Fruit fly (Drosophila melanogaster) whole organism, embryonic: ENCODE measurements around the gene nesd.
A peak's percentile ranks its signal among the peaks of the same experiment; 100 is the strongest.

Source experiments
- Atf-2 ChIP-seq: fragments of 200-800 bp; sonication (Bioruptor generic); optimal IDR thresholded peaks from 2 replicates; lab custom pipeline; 2016; ENCODE audit warnings: missing biosample characterization, missing genetic modification characterization
- BEAF-32 ChIP-seq: fragments of 200-800 bp; sonication (Bioruptor generic); optimal IDR thresholded peaks from 3 replicates; lab custom pipeline; 2017; ENCODE audit warnings: missing biosample characterization, missing genetic modification characterization, mild to moderate bottlenecking, moderate library complexity, missing genetic modification reagents
- C15 ChIP-seq: fragments of 200-800 bp; sonication (Bioruptor generic); IDR thresholded peaks from 3 replicates; pipeline ENCODE4 v1.3.6; 2022; ENCODE audit warnings: missing biosample characterization, missing genetic modification characterization
- CG10321 ChIP-seq: fragments of 200-800 bp; sonication (Bioruptor generic); IDR thresholded peaks from 2 replicates; pipeline ENCODE4 v1.3.6; 2022; ENCODE audit warnings: missing biosample characterization, missing genetic modification characterization
- CG10431 ChIP-seq: fragments of 200-800 bp; sonication (Bioruptor generic); optimal IDR thresholded peaks from 3 replicates; lab custom pipeline; 2018; ENCODE audit warnings: missing biosample characterization, mild to moderate bottlenecking, missing genetic modification characterization
- CG11723 ChIP-seq: fragments of 200-800 bp; sonication (Bioruptor generic); optimal IDR thresholded peaks from 2 replicates; lab custom pipeline; 2017; ENCODE audit warnings: missing biosample characterization, mild to moderate bottlenecking, missing genetic modification characterization
- CG12155 ChIP-seq: fragments of 200-800 bp; sonication (Bioruptor generic); optimal IDR thresholded peaks from 3 replicates; lab custom pipeline; 2016; ENCODE audit warnings: missing biosample characterization, missing genetic modification characterization
- CG12769 ChIP-seq: fragments of 200-800 bp; sonication (Bioruptor generic); optimal IDR thresholded peaks from 2 replicates; lab custom pipeline; 2019; ENCODE audit warnings: missing biosample characterization, mild to moderate bottlenecking, missing genetic modification characterization, moderate library complexity
- CG14441 ChIP-seq: fragments of 200-800 bp; sonication (Bioruptor generic); IDR thresholded peaks from 2 replicates; pipeline ENCODE4 v1.3.6; 2022; ENCODE audit warnings: missing biosample characterization, missing genetic modification characterization
- CG15479 ChIP-seq: fragments of 200-800 bp; sonication (Bioruptor generic); optimal IDR thresholded peaks from 3 replicates; lab custom pipeline; 2019; ENCODE audit warnings: missing biosample characterization, mild to moderate bottlenecking, missing genetic modification characterization, moderate library complexity
- CG1603 ChIP-seq: fragments of 200-800 bp; sonication (Bioruptor generic); optimal IDR thresholded peaks from 2 replicates; lab custom pipeline; 2019; ENCODE audit warnings: missing biosample characterization, mild to moderate bottlenecking, missing genetic modification characterization, moderate library complexity
- CG16815 ChIP-seq: fragments of 200-800 bp; sonication (Bioruptor generic); optimal IDR thresholded peaks from 3 replicates; lab custom pipeline; 2017; ENCODE audit warnings: missing biosample characterization, mild to moderate bottlenecking, missing genetic modification characterization
- CG17568 ChIP-seq: fragments of 200-800 bp; sonication (Bioruptor generic); optimal IDR thresholded peaks from 2 replicates; lab custom pipeline; 2018; ENCODE audit warnings: missing biosample characterization, mild to moderate bottlenecking, missing genetic modification characterization, moderate library complexity
- CG42726 ChIP-seq: fragments of 200-800 bp; sonication (Bioruptor generic); IDR thresholded peaks from 2 replicates; pipeline ENCODE4 v1.3.6; 2022; ENCODE audit warnings: missing biosample characterization, missing genetic modification characterization; ENCODE audit not compliant: partially characterized antibody
- CG5180 ChIP-seq: fragments of 200-800 bp; sonication (Bioruptor generic); optimal IDR thresholded peaks from 3 replicates; lab custom pipeline; 2017; ENCODE audit warnings: missing biosample characterization, missing genetic modification characterization, mild to moderate bottlenecking, moderate library complexity, missing genetic modification reagents
- CG6175 ChIP-seq: fragments of 200-800 bp; sonication (Bioruptor generic); IDR thresholded peaks from 3 replicates; pipeline ENCODE4 v1.3.6; 2022; ENCODE audit warnings: missing biosample characterization, missing genetic modification characterization
- CG6272 ChIP-seq: fragments of 200-800 bp; sonication (Bioruptor generic); IDR thresholded peaks from 2 replicates; pipeline ENCODE4 v1.3.6; 2022; ENCODE audit warnings: missing biosample characterization, missing genetic modification characterization
- Dad ChIP-seq: fragments of 200-800 bp; sonication (Bioruptor generic); optimal IDR thresholded peaks from 3 replicates; lab custom pipeline; 2016; ENCODE audit warnings: missing biosample characterization, missing genetic modification characterization
- Deaf1 ChIP-seq: fragments of 200-800 bp; optimal IDR thresholded peaks from 3 replicates; lab custom pipeline; 2019; ENCODE audit warnings: missing biosample characterization, mild to moderate bottlenecking, missing genetic modification characterization, moderate library complexity
- HLH4C ChIP-seq: fragments of 200-800 bp; sonication (Bioruptor generic); IDR thresholded peaks from 3 replicates; pipeline ENCODE4 v1.3.6; 2022; ENCODE audit warnings: missing biosample characterization, missing genetic modification characterization; ENCODE audit not compliant: partially characterized antibody
- Hand ChIP-seq: fragments of 200-800 bp; sonication (Bioruptor generic); optimal IDR thresholded peaks from 2 replicates; lab custom pipeline; 2017; ENCODE audit warnings: mild to moderate bottlenecking, missing biosample characterization, missing genetic modification reagents, missing genetic modification characterization
- Oaz ChIP-seq: fragments of 200-800 bp; sonication (Bioruptor generic); IDR thresholded peaks from 2 replicates; pipeline ENCODE4 v1.3.6; 2022; ENCODE audit warnings: missing biosample characterization, missing genetic modification characterization
- Optix ChIP-seq: fragments of 200-800 bp; sonication (Bioruptor generic); IDR thresholded peaks from 3 replicates; pipeline ENCODE4 v1.3.6; 2022; ENCODE audit warnings: missing biosample characterization, missing genetic modification characterization
- Six4 ChIP-seq: fragments of 200-800 bp; sonication (Bioruptor generic); optimal IDR thresholded peaks from 2 replicates; lab custom pipeline; 2016; ENCODE audit warnings: missing biosample characterization, missing genetic modification characterization
- Usf ChIP-seq: fragments of 200-800 bp; sonication (Bioruptor generic); optimal IDR thresholded peaks from 2 replicates; lab custom pipeline; 2017; ENCODE audit warnings: missing genotype, missing biosample characterization, missing genetic modification characterization
- az2 ChIP-seq: fragments of 200-800 bp; sonication (Bioruptor generic); optimal IDR thresholded peaks from 3 replicates; lab custom pipeline; 2016; ENCODE audit warnings: missing biosample characterization, missing genetic modification characterization
- bab2 ChIP-seq: fragments of 200-800 bp; sonication (Bioruptor generic); optimal IDR thresholded peaks from 2 replicates; lab custom pipeline; 2016; ENCODE audit warnings: missing biosample characterization, missing genetic modification characterization
- bcd ChIP-seq: fragments of 200-800 bp; sonication (Bioruptor generic); optimal IDR thresholded peaks from 2 replicates; lab custom pipeline; 2017; ENCODE audit warnings: missing biosample characterization, mild to moderate bottlenecking, missing genetic modification characterization
- corto ChIP-seq: fragments of 200-800 bp; sonication (Bioruptor generic); optimal IDR thresholded peaks from 2 replicates; lab custom pipeline; 2016; ENCODE audit warnings: missing biosample characterization, mild to moderate bottlenecking, missing genetic modification characterization, moderate library complexity
- fu2 ChIP-seq: fragments of 200-800 bp; sonication (Bioruptor generic); optimal IDR thresholded peaks from 2 replicates; lab custom pipeline; 2016; ENCODE audit warnings: missing biosample characterization, missing genetic modification characterization
- gcm ChIP-seq: fragments of 200-800 bp; sonication (Bioruptor generic); optimal IDR thresholded peaks from 2 replicates; lab custom pipeline; 2019; ENCODE audit warnings: missing biosample characterization, mild to moderate bottlenecking, missing genetic modification characterization, moderate library complexity
- gem ChIP-seq: fragments of 200-800 bp; sonication (Bioruptor generic); optimal IDR thresholded peaks from 2 replicates; lab custom pipeline; 2019; ENCODE audit warnings: missing biosample characterization, mild to moderate bottlenecking, missing genetic modification characterization, moderate library complexity
- insv ChIP-seq, 2 experiments: fragments of 200-800 bp; sonication (Bioruptor generic); optimal IDR thresholded peaks; 3 replicates each; lab custom pipeline; 2016 to 2018; ENCODE audit warnings: missing biosample characterization in 2 of 2, missing genetic modification characterization in 2 of 2
- jigr1 ChIP-seq: fragments of 200-800 bp; sonication (Bioruptor generic); IDR thresholded peaks from 3 replicates; pipeline ENCODE4 v1.3.6; 2022; ENCODE audit warnings: missing biosample characterization, missing genetic modification characterization
- jing ChIP-seq: fragments of 200-800 bp; sonication (Bioruptor generic); optimal IDR thresholded peaks from 2 replicates; lab custom pipeline; 2018; ENCODE audit warnings: missing biosample characterization, mild to moderate bottlenecking, missing genetic modification characterization
- kni ChIP-seq: fragments of 200-800 bp; sonication (Bioruptor generic); optimal IDR thresholded peaks from 3 replicates; lab custom pipeline; 2017; ENCODE audit warnings: mild to moderate bottlenecking, missing biosample characterization, missing genetic modification reagents, missing genetic modification characterization
- lilli ChIP-seq: fragments of 200-800 bp; sonication (Bioruptor generic); optimal IDR thresholded peaks from 3 replicates; lab custom pipeline; 2016; ENCODE audit warnings: missing biosample characterization, missing genetic modification characterization
- lmd ChIP-seq: fragments of 200-800 bp; sonication (Bioruptor generic); IDR thresholded peaks from 2 replicates; pipeline ENCODE4 v1.3.6; 2022; ENCODE audit warnings: missing biosample characterization, missing genetic modification characterization
- nerfin-1 ChIP-seq: fragments of 200-800 bp; sonication (Bioruptor generic); optimal IDR thresholded peaks from 3 replicates; lab custom pipeline; 2019; ENCODE audit warnings: missing biosample characterization, mild to moderate bottlenecking, missing genetic modification characterization, moderate library complexity
- odd ChIP-seq: fragments of 200-800 bp; sonication (Bioruptor generic); optimal IDR thresholded peaks from 2 replicates; lab custom pipeline; 2017; ENCODE audit warnings: missing biosample characterization, mild to moderate bottlenecking, missing genetic modification characterization
- org-1 ChIP-seq: fragments of 200-800 bp; sonication (Bioruptor generic); optimal IDR thresholded peaks from 2 replicates; lab custom pipeline; 2017; ENCODE audit warnings: missing biosample characterization, missing genetic modification characterization
- otp ChIP-seq: fragments of 200-800 bp; sonication (Bioruptor generic); IDR thresholded peaks from 3 replicates; pipeline ENCODE4, ENCODE4 v1.3.6; 2022; ENCODE audit warnings: missing biosample characterization, missing genetic modification characterization
- phol ChIP-seq: fragments of 200-800 bp; sonication (Bioruptor generic); optimal IDR thresholded peaks from 3 replicates; lab custom pipeline; 2018; ENCODE audit warnings: missing biosample characterization, mild to moderate bottlenecking, missing genetic modification characterization, moderate library complexity
- pros ChIP-seq: fragments of 200-800 bp; sonication (Bioruptor generic); optimal IDR thresholded peaks from 3 replicates; lab custom pipeline; 2019; ENCODE audit warnings: missing biosample characterization, mild to moderate bottlenecking, missing genetic modification characterization, moderate library complexity
- pum ChIP-seq: fragments of 200-800 bp; sonication (Bioruptor generic); optimal IDR thresholded peaks from 2 replicates; lab custom pipeline; 2016; ENCODE audit warnings: missing biosample characterization, missing genetic modification characterization
- sna ChIP-seq: fragments of 200-800 bp; sonication (Bioruptor generic); IDR thresholded peaks from 2 replicates; pipeline ENCODE4 v1.3.6; 2022; ENCODE audit warnings: missing biosample characterization, missing genetic modification characterization; ENCODE audit not compliant: partially characterized antibody
- unc-4 ChIP-seq: fragments of 200-800 bp; sonication (Bioruptor generic); IDR thresholded peaks from 2 replicates; pipeline ENCODE4 v1.3.6; 2022; ENCODE audit warnings: missing biosample characterization, missing genetic modification characterization; ENCODE audit not compliant: partially characterized antibody
- unpg ChIP-seq: fragments of 200-800 bp; sonication (Bioruptor generic); optimal IDR thresholded peaks from 3 replicates; lab custom pipeline; 2018; ENCODE audit warnings: missing biosample characterization, mild to moderate bottlenecking, missing genetic modification characterization, moderate library complexity
- yki ChIP-seq: fragments of >200 bp; optimal IDR thresholded peaks from 3 replicates; lab custom pipeline; 2018
- zfh2 ChIP-seq: fragments of 200-800 bp; sonication (Bioruptor generic); optimal IDR thresholded peaks from 2 replicates; lab custom pipeline; 2016; ENCODE audit warnings: missing biosample characterization, missing genetic modification characterization

The nesd gene

DNA sequence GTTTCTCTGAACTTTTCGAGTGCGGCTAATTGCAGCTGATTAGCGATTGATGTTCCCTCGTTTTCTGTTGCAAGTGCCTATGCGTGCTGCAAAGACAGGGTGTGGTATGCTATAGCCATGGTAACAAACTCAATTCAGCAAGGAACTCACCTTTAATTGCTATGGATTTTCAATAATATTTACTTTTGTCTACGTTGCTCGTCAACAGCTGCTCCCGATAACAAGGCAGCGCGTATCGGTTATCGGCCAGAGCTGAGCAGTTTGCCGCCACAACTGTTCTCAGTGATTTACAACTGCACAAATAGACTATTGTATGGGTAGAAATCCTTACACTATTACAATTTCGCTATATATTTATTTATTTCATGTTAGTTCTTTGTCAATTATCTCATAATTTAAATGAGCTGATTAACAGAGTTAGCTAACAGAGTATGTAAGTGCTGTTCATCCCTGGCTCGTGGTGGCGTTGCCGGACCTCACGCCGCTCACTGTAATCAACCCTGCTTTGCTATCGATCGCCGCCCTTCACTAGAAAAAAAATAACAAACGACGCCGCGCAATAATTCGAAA is 18.5 kb upstream of the nesd start, which contains the start of the genes pr and neb (continued):
- TF ChIP-seq CG11723 (GFP tag; lab: Kevin White, UChicago): no peak
- TF ChIP-seq pros (GFP tag; lab: Kevin White, UChicago): no peak
- TF ChIP-seq gem (tag; lab: Kevin White, UChicago): peak; percentile 79
- TF ChIP-seq CG10431 (GFP tag; lab: Kevin White, UChicago): no peak
- no peak for TF ChIP-seq org-1
- TF ChIP-seq CG10321 (GFP tag; lab: Robert Waterston, UW): peak; percentile 9; the same call in 1 of the 2 replicates
- TF ChIP-seq nerfin-1 (tag; lab: Kevin White, UChicago): no peak
- TF ChIP-seq unc-4 (GFP tag; lab: Robert Waterston, UW): peak; percentile 44; the same call in 1 of the 2 replicates
- TF ChIP-seq CG1603 (tag; lab: Kevin White, UChicago): peak; percentile 76
- no peak for TF ChIP-seq fu2 (GFP tag; lab: Kevin White, UChicago)
- no peak for TF ChIP-seq CG14441 (GFP tag; lab: Robert Waterston, UW)
- no peak for TF ChIP-seq pum (GFP tag; lab: Kevin White, UChicago)
- TF ChIP-seq corto (GFP tag; lab: Kevin White, UChicago): no peak
- no peak for TF ChIP-seq C15 (GFP tag; lab: Robert Waterston, UW)
- TF ChIP-seq CG16815 (GFP tag; lab: Kevin White, UChicago): no peak
- TF ChIP-seq Optix: peak; percentile 6; the same call in 1 of the 3 replicates
- no peak for TF ChIP-seq kni (GFP tag; lab: Kevin White, UChicago)
- no peak for TF ChIP-seq yki
- TF ChIP-seq HLH4C (GFP tag; lab: Robert Waterston, UW): peak; percentile 64
- peak; percentile 56 for TF ChIP-seq Dad (GFP tag; lab: Kevin White, UChicago)
- TF ChIP-seq sna: peak; percentile 64
- TF ChIP-seq CG6175 (GFP tag; lab: Robert Waterston, UW): no peak
- TF ChIP-seq BEAF-32 (GFP tag; lab: Kevin White, UChicago): peak; percentile 51
- no peak for TF ChIP-seq jing (GFP tag; lab: Kevin White, UChicago)
- no peak for TF ChIP-seq CG17568
- TF ChIP-seq bcd (GFP tag; lab: Kevin White, UChicago): peak; percentile 32
- TF ChIP-seq phol: peak; percentile 35
- peak; percentile 60 for TF ChIP-seq az2 (GFP tag; lab: Kevin White, UChicago)
- TF ChIP-seq bab2 (GFP tag; lab: Kevin White, UChicago): peak; percentile 23
- peak in 1 of 2 experiments; percentile 0 for TF ChIP-seq insv (GFP tag; optimal IDR thresholded peaks at IDR 0.05; lab: Kevin White, UChicago)
- TF ChIP-seq lilli (GFP tag; lab: Kevin White, UChicago): peak; percentile 69
- TF ChIP-seq CG12155 (GFP tag; lab: Kevin White, UChicago): peak; percentile 67
- no peak for TF ChIP-seq CG15479
- peak; percentile 34 for TF ChIP-seq Deaf1 (tag; lab: Kevin White, UChicago)
- peak; percentile 33; the same call in 1 of the 2 replicates for TF ChIP-seq Oaz
- TF ChIP-seq CG42726 (GFP tag; lab: Robert Waterston, UW): no peak
- peak; percentile 17; the same call in 1 of the 3 replicates for TF ChIP-seq otp (GFP tag; lab: Robert Waterston, UW)
- TF ChIP-seq CG12769 (tag; lab: Kevin White, UChicago): peak; percentile 70
- peak; percentile 18 for TF ChIP-seq zfh2 (GFP tag; lab: Kevin White, UChicago)
- no peak for TF ChIP-seq CG5180 (GFP tag; lab: Kevin White, UChicago)
- peak; percentile 19 for TF ChIP-seq Hand (GFP tag; lab: Kevin White, UChicago)
- TF ChIP-seq CG6272 (GFP tag; lab: Robert Waterston, UW): no peak
- no peak for TF ChIP-seq odd (GFP tag; lab: Kevin White, UChicago)
- no peak for TF ChIP-seq Usf (GFP tag; lab: Kevin White, UChicago)
- no peak for TF ChIP-seq jigr1 (GFP tag; lab: Robert Waterston, UW)
- no peak for TF ChIP-seq Six4
- TF ChIP-seq unpg (GFP tag; lab: Kevin White, UChicago): peak; percentile 66
- peak; percentile 36 for TF ChIP-seq gcm (GFP tag; lab: Kevin White, UChicago)
- no peak for TF ChIP-seq Atf-2
- peak; percentile 74 for TF ChIP-seq lmd (GFP tag; lab: Robert Waterston, UW)
